Fruit fly (Drosophila melanogaster) whole organism, pupa: Measurements from ENCODE around the gene CG45105.

ENCODE experiments used
- CG10348 ChIP-seq: fragments of 200-800 bp; sonication (Bioruptor generic); IDR thresholded peaks from 2 replicates; pipeline ENCODE4 v1.3.6; 2022; ENCODE audit warnings: missing biosample characterization, missing genetic modification characterization
- CG12605 ChIP-seq: fragments of 200-800 bp; sonication (Bioruptor generic); IDR thresholded peaks from 2 replicates; pipeline ENCODE4 v1.3.6; 2022; ENCODE audit warnings: missing biosample characterization, missing genetic modification characterization
- CG13204 ChIP-seq: fragments of 200-800 bp; sonication (Bioruptor generic); optimal IDR thresholded peaks from 2 replicates; lab custom pipeline; 2018; ENCODE audit warnings: missing biosample characterization, mild to moderate bottlenecking, missing genetic modification characterization, moderate library complexity
- CG14655 ChIP-seq: fragments of 200-800 bp; sonication (Bioruptor generic); optimal IDR thresholded peaks from 3 replicates; lab custom pipeline; 2017; ENCODE audit warnings: mild to moderate bottlenecking, missing biosample characterization, missing genetic modification reagents, missing genetic modification characterization
- CG15710 ChIP-seq: fragments of 200-800 bp; sonication (Bioruptor generic); optimal IDR thresholded peaks from 2 replicates; lab custom pipeline; 2018; ENCODE audit warnings: missing biosample characterization, mild to moderate bottlenecking, missing genetic modification characterization, moderate library complexity
- CG17806 ChIP-seq: fragments of 200-800 bp; sonication (Bioruptor generic); optimal IDR thresholded peaks from 2 replicates; lab custom pipeline; 2018; ENCODE audit warnings: missing biosample characterization, mild to moderate bottlenecking, missing genetic modification characterization, moderate library complexity
- CG32121 ChIP-seq: fragments of 200-800 bp; sonication (Bioruptor generic); IDR thresholded peaks from 2 replicates; pipeline ENCODE4 v1.3.6; 2022; ENCODE audit warnings: missing biosample characterization, missing genetic modification characterization
- CG34367 ChIP-seq: fragments of 200-800 bp; sonication (Bioruptor generic); optimal IDR thresholded peaks from 2 replicates; lab custom pipeline; 2018; ENCODE audit warnings: missing biosample characterization, mild to moderate bottlenecking, missing genetic modification characterization
- CG4496 ChIP-seq: fragments of 200-800 bp; sonication (Bioruptor generic); IDR thresholded peaks from 3 replicates; pipeline ENCODE4 v1.3.6; 2022; ENCODE audit warnings: missing biosample characterization, missing genetic modification characterization
- CG8159 ChIP-seq: fragments of 200-800 bp; sonication (Bioruptor generic); optimal IDR thresholded peaks from 3 replicates; lab custom pipeline; 2018; ENCODE audit warnings: missing biosample characterization, mild to moderate bottlenecking, missing genetic modification characterization, moderate library complexity
- CG8301 ChIP-seq: fragments of 200-800 bp; sonication (Bioruptor generic); optimal IDR thresholded peaks from 2 replicates; lab custom pipeline; 2018; ENCODE audit warnings: missing biosample characterization, mild to moderate bottlenecking, missing genetic modification characterization
- CG9948 ChIP-seq: fragments of 200-800 bp; sonication (Bioruptor generic); optimal IDR thresholded peaks from 2 replicates; lab custom pipeline; 2018; ENCODE audit warnings: missing biosample characterization, mild to moderate bottlenecking, missing genetic modification characterization, moderate library complexity
- D1 ChIP-seq: fragments of 200-800 bp; sonication (Bioruptor generic); optimal IDR thresholded peaks from 2 replicates; lab custom pipeline; 2018; ENCODE audit warnings: missing biosample characterization, mild to moderate bottlenecking, missing genetic modification characterization, moderate library complexity
- EcR ChIP-seq: fragments of 200-800 bp; sonication (Bioruptor generic); optimal IDR thresholded peaks from 3 replicates; lab custom pipeline; 2019; ENCODE audit warnings: missing biosample characterization, missing genetic modification characterization, mild to moderate bottlenecking, moderate library complexity, missing genetic modification reagents
- Ets98B ChIP-seq: fragments of 200-800 bp; sonication (Bioruptor generic); IDR thresholded peaks from 2 replicates; pipeline ENCODE4 v1.3.6; 2022; ENCODE audit warnings: missing biosample characterization, missing genetic modification characterization
- Pif1A ChIP-seq: fragments of 200-800 bp; sonication (Bioruptor generic); optimal IDR thresholded peaks from 3 replicates; lab custom pipeline; 2016; ENCODE audit warnings: missing biosample characterization, missing genetic modification characterization
- Pif1B ChIP-seq: fragments of 200-800 bp; sonication (Bioruptor generic); optimal IDR thresholded peaks from 3 replicates; lab custom pipeline; 2016; ENCODE audit warnings: missing biosample characterization, missing genetic modification characterization
- Snoo ChIP-seq: fragments of 200-800 bp; sonication (Bioruptor generic); optimal IDR thresholded peaks from 3 replicates; lab custom pipeline; 2017; ENCODE audit warnings: missing biosample characterization, mild to moderate bottlenecking, missing genetic modification characterization, inconsistent platforms
- fd96Ca ChIP-seq: fragments of 200-800 bp; sonication (Bioruptor generic); IDR thresholded peaks from 3 replicates; pipeline ENCODE4 v1.3.6; 2022; ENCODE audit warnings: missing biosample characterization, missing genetic modification characterization
- gl ChIP-seq: fragments of 200-800 bp; sonication (Bioruptor generic); optimal IDR thresholded peaks from 2 replicates; lab custom pipeline; 2018; ENCODE audit warnings: missing biosample characterization, mild to moderate bottlenecking, missing genetic modification characterization
- rn ChIP-seq: fragments of 200-800 bp; sonication (Bioruptor generic); IDR thresholded peaks from 2 replicates; pipeline ENCODE4 v1.3.6; 2022; ENCODE audit warnings: missing biosample characterization, missing genetic modification characterization

CG45105 gene

DNA sequence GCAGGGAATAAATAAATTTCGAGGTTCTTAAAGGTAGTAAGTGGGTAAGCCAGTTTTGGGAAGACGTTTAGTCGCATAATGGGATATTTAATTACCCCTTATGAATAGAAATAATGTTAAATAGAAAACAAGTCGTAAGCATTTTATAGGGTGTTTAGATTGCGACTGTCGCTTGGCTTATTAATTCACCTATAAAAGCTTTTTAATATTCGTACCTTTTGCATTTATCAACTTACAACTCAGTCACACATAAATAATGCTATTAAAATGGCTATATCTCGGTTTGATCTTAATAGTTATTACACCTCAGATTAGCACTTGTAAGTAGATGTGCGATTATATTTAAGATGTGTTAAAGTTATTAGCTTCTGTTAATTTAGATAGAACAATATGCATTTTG lies 7.5 kb upstream of the CG45105 start, which contains the start of gene CG34276:
Gene CG34276, plus strand, starts transcription at position 301 of the 400 bp plus-strand sequence.
- TF ChIP-seq CG13204, result no peak
- no peak for TF ChIP-seq EcR (GFP tag; lab: Kevin White, UChicago)
- TF ChIP-seq Pif1B (GFP tag; lab: Kevin White, UChicago), result no peak
- TF ChIP-seq D1, result no peak
- TF ChIP-seq CG8301 (tag; lab: Kevin White, UChicago), result no peak
- TF ChIP-seq CG9948, result no peak
- no peak for TF ChIP-seq CG8159 (tag; lab: Kevin White, UChicago)
- no peak for TF ChIP-seq CG12605 (GFP tag; lab: Robert Waterston, UW)
- no peak for TF ChIP-seq Snoo (tag; lab: Kevin White, UChicago)
- no peak for TF ChIP-seq CG10348 (GFP tag; lab: Robert Waterston, UW)
- TF ChIP-seq CG14655 (GFP tag; lab: Kevin White, UChicago), result no peak
- TF ChIP-seq CG34367 (tag; lab: Kevin White, UChicago), result no peak
- no peak for TF ChIP-seq gl
- no peak for TF ChIP-seq CG4496 (GFP tag; lab: Robert Waterston, UW)
- TF ChIP-seq CG32121 (GFP tag; lab: Robert Waterston, UW), result no peak
- no peak for TF ChIP-seq CG15710 (tag; lab: Kevin White, UChicago)
- TF ChIP-seq CG17806, result no peak
- no peak for TF ChIP-seq Ets98B (GFP tag; lab: Robert Waterston, UW)

dm6 chr3R:15922622-15923574 lies 5.1 kb upstream of the CG45105 start:
- TF ChIP-seq CG14655 (GFP tag; lab: Kevin White, UChicago) (peak; percentile 44), CG12605 (GFP tag; lab: Robert Waterston, UW) (peak; percentile 79), CG8159 (tag; lab: Kevin White, UChicago) (no peak), CG32121 (GFP tag; lab: Robert Waterston, UW) (peak; percentile 51; the same call in 1 of the 2 replicates), CG8301 (tag; lab: Kevin White, UChicago) (peak; percentile 10), Ets98B (GFP tag; lab: Robert Waterston, UW) (peak; percentile 50; the same call in 1 of the 2 replicates), CG9948 (no peak)

- no peak for TF ChIP-seq CG12605 (GFP tag; lab: Robert Waterston, UW)
- no peak for TF ChIP-seq CG9948
- TF ChIP-seq Ets98B (GFP tag; lab: Robert Waterston, UW), result no peak
- no peak for TF ChIP-seq CG15710 (tag; lab: Kevin White, UChicago)
- no peak for TF ChIP-seq CG32121 (GFP tag; lab: Robert Waterston, UW)
- no peak for TF ChIP-seq D1
- TF ChIP-seq Pif1B (GFP tag; lab: Kevin White, UChicago), result no peak
- TF ChIP-seq CG13204, result no peak
These were observed 3.9 kb upstream of the CG45105 start for dm6 chr3R:15921747-15922146.

dm6 chr3R:15920751-15921156 lies 2.9 kb upstream of the CG45105 start, which contains the start of gene Fbxl7:
Fbxl7 (plus strand) TSS chr3R:15920898.
- TF ChIP-seq CG10348 (GFP tag; lab: Robert Waterston, UW), result no peak
- no peak for TF ChIP-seq Pif1A (GFP tag; lab: Kevin White, UChicago)
- no peak for TF ChIP-seq CG9948
- TF ChIP-seq D1, result no peak
- peak; percentile 53 for TF ChIP-seq EcR (GFP tag; lab: Kevin White, UChicago)
- no peak for TF ChIP-seq Snoo (tag; lab: Kevin White, UChicago)
- peak; percentile 63 for TF ChIP-seq Ets98B (GFP tag; lab: Robert Waterston, UW)
- TF ChIP-seq CG32121 (GFP tag; lab: Robert Waterston, UW), result peak; percentile 29; the same call in 1 of the 2 replicates
- TF ChIP-seq CG34367 (tag; lab: Kevin White, UChicago), result no peak
- peak; percentile 67 for TF ChIP-seq CG13204
- TF ChIP-seq CG8159 (tag; lab: Kevin White, UChicago), result no peak
- TF ChIP-seq rn (GFP tag; lab: Robert Waterston, UW), result no peak
- TF ChIP-seq CG4496 (GFP tag; lab: Robert Waterston, UW), result peak; percentile 69
- peak; percentile 48; the same call in 1 of the 3 replicates for TF ChIP-seq fd96Ca (GFP tag; lab: Robert Waterston, UW)
- peak; percentile 17 for TF ChIP-seq gl
- TF ChIP-seq CG14655 (GFP tag; lab: Kevin White, UChicago), result no peak
- TF ChIP-seq Pif1B (GFP tag; lab: Kevin White, UChicago), result no peak
- no peak for TF ChIP-seq CG17806
- no peak for TF ChIP-seq CG8301 (tag; lab: Kevin White, UChicago)
- TF ChIP-seq CG15710 (tag; lab: Kevin White, UChicago), result peak; percentile 4
- TF ChIP-seq CG12605 (GFP tag; lab: Robert Waterston, UW), result peak; percentile 59; the same call in 1 of the 2 replicates

- TF ChIP-seq CG12605 (GFP tag; lab: Robert Waterston, UW) (no peak), Pif1A (GFP tag; lab: Kevin White, UChicago) (no peak), CG13204 (no peak), CG32121 (GFP tag; lab: Robert Waterston, UW) (peak; percentile 6; the same call in 1 of the 2 replicates), CG17806 (no peak), gl (no peak), Pif1B (GFP tag; lab: Kevin White, UChicago) (no peak), CG34367 (tag; lab: Kevin White, UChicago) (no peak), CG14655 (GFP tag; lab: Kevin White, UChicago) (peak; percentile 1)
- TF ChIP-seq, all 21 proteins: peak for 2
These were observed 2.4 kb upstream of the CG45105 start for dm6 chr3R:15920229-15920533.
